Worm (Caenorhabditis elegans): ENCODE results near the gene dhps-1.

ce11 chrII:12023315-12023878 lies 30.6 kb downstream of the dhps-1 start, which contains the start of gene Y17G7B.12:
- TF ChIP-seq ztf-29 (GFP tag; IDR thresholded peaks at IDR 0.05) (no peak), cog-1 (tag; optimal IDR thresholded peaks at IDR 0.05) (no peak), med-1 (GFP tag; optimal IDR thresholded peaks at IDR 0.05; ENCODE audit: insufficient read depth) (no peak), T22C8.4 (GFP tag; IDR thresholded peaks at IDR 0.05) (no peak), ref-1 (GFP tag; conservative IDR thresholded peaks at IDR 0.05) (no peak), klf-2 (GFP tag; conservative IDR thresholded peaks at IDR 0.05) (no peak)
